Worm (Caenorhabditis elegans): ENCODE data around the gene pnn-1.

DNA sequence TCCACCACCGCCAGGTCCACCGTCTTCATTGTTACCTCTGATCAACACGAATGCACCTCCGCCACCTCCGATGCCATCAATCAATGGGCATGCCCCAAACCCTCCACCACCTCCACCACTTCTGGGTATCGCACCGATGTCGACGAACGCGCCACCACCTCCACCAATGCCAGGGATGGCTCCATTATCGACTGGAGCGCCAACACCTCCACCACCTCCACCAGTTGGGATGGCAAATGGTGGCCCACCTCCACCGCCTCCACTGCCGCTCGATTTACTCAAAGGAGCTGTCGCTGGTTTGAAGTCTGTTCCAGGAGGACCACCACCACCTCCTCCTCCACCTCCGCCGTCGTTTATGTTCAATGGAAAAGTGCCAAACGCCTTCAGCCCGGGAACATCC is 33.5 kb downstream of the pnn-1 start:
- TF ChIP-seq tbx-2 (tag; optimal IDR thresholded peaks at IDR 0.05) (no peak), ceh-18 (tag; optimal IDR thresholded peaks at IDR 0.05) (no peak), nhr-11 (tag; optimal IDR thresholded peaks at IDR 0.05) (no peak), eyg-1 (tag; optimal IDR thresholded peaks at IDR 0.05) (no peak), ceh-24 (tag; optimal IDR thresholded peaks at IDR 0.05) (no peak), unc-3 (GFP tag; conservative IDR thresholded peaks at IDR 0.05) (no peak), unc-3 (tag; optimal IDR thresholded peaks at IDR 0.05) (no peak), ama-1 (optimal IDR thresholded peaks at IDR 0.05) (no peak), madf-2 (tag; optimal IDR thresholded peaks at IDR 0.05) (no peak), unc-86 (tag; optimal IDR thresholded peaks at IDR 0.05) (no peak), dve-1 (tag; optimal IDR thresholded peaks at IDR 0.05) (no peak)
